Worm (Caenorhabditis elegans) whole organism, L4 larva: ENCODE results near the gene B0546.4.
A peak's percentile ranks its signal among the peaks of the same experiment; 100 is the strongest.

Experiments
- F10B5.3 ChIP-seq: sonication (generic microtip); optimal IDR thresholded peaks from 2 replicates; lab custom pipeline; 2016; ENCODE audit warnings: mild to moderate bottlenecking, missing genetic modification characterization, missing compliant biosample characterization
- F26F4.8 ChIP-seq: fragments of 200-800 bp; sonication (Bioruptor generic); conservative IDR thresholded peaks from 2 replicates; pipeline ENCODE4 v1.3.6; 2022; ENCODE audit warnings: missing genetic modification characterization, missing compliant biosample characterization
- F37D6.2 ChIP-seq: sonication (generic microtip); optimal IDR thresholded peaks from 2 replicates; lab custom pipeline; 2016; ENCODE audit warnings: mild to moderate bottlenecking, missing genetic modification characterization, missing compliant biosample characterization
- F44E2.7 ChIP-seq: fragments of 200-800 bp; sonication (Bioruptor generic); IDR thresholded peaks from 2 replicates; pipeline ENCODE4 v2.1.2; 2022; ENCODE audit warnings: missing genetic modification characterization, missing compliant biosample characterization
- R02D3.7 ChIP-seq: fragments of 150-350 bp; sonication (generic microtip); optimal IDR thresholded peaks from 3 replicates; lab custom pipeline; 2014; ENCODE audit warnings: missing biosample characterization, missing genetic modification characterization
- T20F7.1 ChIP-seq: fragments of 200-800 bp; sonication (Bioruptor generic); optimal IDR thresholded peaks from 2 replicates; lab custom pipeline; 2018; ENCODE audit warnings: mild to moderate bottlenecking, missing genetic modification characterization, missing compliant biosample characterization
- T26A8.4 ChIP-seq: fragments of 200-800 bp; sonication (Bioruptor generic); IDR thresholded peaks from 2 replicates; pipeline ENCODE4 v1.3.6; 2022; ENCODE audit warnings: missing genetic modification characterization, missing compliant biosample characterization
- Y105C5A.15 ChIP-seq: fragments of 200-800 bp; sonication (Bioruptor generic); IDR thresholded peaks from 2 replicates; pipeline ENCODE4 v1.3.6; 2022; ENCODE audit warnings: missing genetic modification characterization, missing compliant biosample characterization
- Y48G9A.11 ChIP-seq: fragments of 200-800 bp; sonication (Bioruptor generic); IDR thresholded peaks from 2 replicates; pipeline ENCODE4 v1.3.6; 2022; ENCODE audit warnings: missing genetic modification reagents, missing genetic modification characterization, missing compliant biosample characterization
- Y5F2A.4 ChIP-seq: fragments of 200-800 bp; sonication (Bioruptor generic); optimal IDR thresholded peaks from 2 replicates; lab custom pipeline; 2018; ENCODE audit warnings: mild to moderate bottlenecking, missing genetic modification characterization, missing compliant biosample characterization
- Y75B8A.6 ChIP-seq: fragments of 200-800 bp; sonication (Bioruptor generic); IDR thresholded peaks from 2 replicates; pipeline ENCODE4 v1.3.6; 2022; ENCODE audit warnings: missing genetic modification reagents, missing genetic modification characterization, missing compliant biosample characterization
- aha-1 ChIP-seq: fragments of 150-350 bp; peaks from one replicate; lab custom pipeline; 2014; ENCODE audit warnings: missing biosample characterization, missing genetic modification characterization
- attf-4 ChIP-seq: sonication (generic microtip); optimal IDR thresholded peaks from 3 replicates; lab custom pipeline; 2017; ENCODE audit warnings: missing biosample characterization, missing genetic modification characterization
- ceh-28 ChIP-seq: fragments of 150-350 bp; optimal IDR thresholded peaks from 2 replicates; lab custom pipeline; 2014; ENCODE audit warnings: missing biosample characterization, missing genetic modification reagents, missing genetic modification characterization
- ceh-82 ChIP-seq: sonication (generic microtip); optimal IDR thresholded peaks from 2 replicates; lab custom pipeline; 2017; ENCODE audit warnings: missing biosample characterization, missing genetic modification characterization
- ctbp-1 ChIP-seq: fragments of 200-800 bp; sonication (Bioruptor generic); IDR thresholded peaks from 2 replicates; pipeline ENCODE4 v1.3.6; 2022; ENCODE audit warnings: missing genetic modification reagents, missing genetic modification characterization, missing compliant biosample characterization
- daf-12 ChIP-seq: fragments of 150-350 bp; optimal IDR thresholded peaks from 2 replicates; lab custom pipeline; 2014; ENCODE audit warnings: missing biosample characterization, missing genetic modification reagents, missing genetic modification characterization
- dmd-8 ChIP-seq: fragments of 200-800 bp; sonication (Bioruptor generic); IDR thresholded peaks from 2 replicates; pipeline ENCODE4 v1.3.6; 2022; ENCODE audit warnings: missing genetic modification characterization, missing compliant biosample characterization
- dmd-9 ChIP-seq: fragments of 200-800 bp; sonication (Bioruptor generic); IDR thresholded peaks from 2 replicates; pipeline ENCODE4 v1.3.6; 2022; ENCODE audit warnings: missing genetic modification reagents, missing genetic modification characterization, missing compliant biosample characterization
- dpl-1 ChIP-seq: fragments of 150-350 bp; optimal IDR thresholded peaks from 2 replicates; lab custom pipeline; 2014; ENCODE audit warnings: missing biosample characterization, missing genetic modification reagents, missing genetic modification characterization
- duxl-1 ChIP-seq: sonication (generic microtip); optimal IDR thresholded peaks from 2 replicates; lab custom pipeline; 2016; ENCODE audit warnings: mild to moderate bottlenecking, missing genetic modification characterization, moderate library complexity, missing compliant biosample characterization; ENCODE audit not compliant: poor library complexity
- egl-43 ChIP-seq: fragments of 200-800 bp; sonication (Bioruptor generic); IDR thresholded peaks from 2 replicates; pipeline ENCODE4 v1.3.6; 2022; ENCODE audit warnings: missing genetic modification reagents, missing genetic modification characterization, missing compliant biosample characterization
- hlh-11 ChIP-seq: fragments of 200-800 bp; sonication (Bioruptor generic); optimal IDR thresholded peaks from 2 replicates; lab custom pipeline; 2018; ENCODE audit warnings: mild to moderate bottlenecking, missing genetic modification characterization, missing compliant biosample characterization
- hlh-30 ChIP-seq: sonication (generic microtip); optimal IDR thresholded peaks from 2 replicates; lab custom pipeline; 2017; ENCODE audit warnings: antibody characterized with exemption, mild to moderate bottlenecking, missing genetic modification characterization, missing compliant biosample characterization; ENCODE audit not compliant: insufficient read depth
- lim-7 ChIP-seq: fragments of 200-800 bp; sonication (Bioruptor generic); IDR thresholded peaks from 2 replicates; pipeline ENCODE4 v1.3.6; 2022; ENCODE audit warnings: missing genetic modification characterization, missing compliant biosample characterization
- lin-13 ChIP-seq: fragments of 150-350 bp; optimal IDR thresholded peaks from 2 replicates; lab custom pipeline; 2014; ENCODE audit warnings: missing biosample characterization, missing genetic modification reagents, missing genetic modification characterization
- lin-15B ChIP-seq: fragments of 150-350 bp; sonication (generic microtip); optimal IDR thresholded peaks from 3 replicates; lab custom pipeline; 2014; ENCODE audit warnings: missing biosample characterization, missing genetic modification characterization
- lin-29 ChIP-seq: fragments of 200-800 bp; sonication (Bioruptor generic); IDR thresholded peaks from 2 replicates; pipeline ENCODE4 v1.3.6; 2022; ENCODE audit warnings: missing genetic modification reagents, missing genetic modification characterization, missing compliant biosample characterization
- lsy-2 ChIP-seq, 2 experiments: fragments of 150-350 bp in 1 of 2; sonication (generic microtip) in 1 of 2; optimal IDR thresholded peaks; 2 replicates each; lab custom pipeline; 2014 to 2017; ENCODE audit warnings: missing biosample characterization in 2 of 2, missing genetic modification characterization in 2 of 2
- mdl-1 ChIP-seq, 2 experiments: fragments of 150-350 bp in 1 of 2; sonication (generic microtip) in 1 of 2; optimal IDR thresholded peaks; 2 replicates each; lab custom pipeline; 2014 to 2017; ENCODE audit warnings: missing biosample characterization in 2 of 2, missing genetic modification characterization in 2 of 2
- mxl-3 ChIP-seq: fragments of 200-800 bp; sonication (Bioruptor generic); optimal IDR thresholded peaks from 2 replicates; lab custom pipeline; 2018; ENCODE audit warnings: mild to moderate bottlenecking, missing genetic modification characterization, missing compliant biosample characterization
- nhr-102 ChIP-seq: sonication (generic microtip); optimal IDR thresholded peaks from 2 replicates; lab custom pipeline; 2016; ENCODE audit warnings: mild to moderate bottlenecking, missing genetic modification characterization, moderate library complexity, missing compliant biosample characterization
- nhr-11 ChIP-seq: fragments of 150-350 bp; optimal IDR thresholded peaks from 2 replicates; lab custom pipeline; 2014; ENCODE audit warnings: missing biosample characterization, missing genetic modification characterization
- nhr-111 ChIP-seq: fragments of 200-800 bp; sonication (Bioruptor generic); optimal IDR thresholded peaks from 2 replicates; lab custom pipeline; 2018; ENCODE audit warnings: mild to moderate bottlenecking, missing genetic modification characterization, missing compliant biosample characterization
- nhr-6 ChIP-seq: fragments of 150-350 bp; optimal IDR thresholded peaks from 2 replicates; lab custom pipeline; 2014; ENCODE audit warnings: missing biosample characterization, missing genetic modification characterization
- pha-4 ChIP-seq, 2 experiments: fragments of 150-350 bp in 1 of 2; fragments of 200-800 bp in 1 of 2; sonication (Bioruptor generic) in 1 of 2; IDR thresholded peaks in 1 of 2; optimal IDR thresholded peaks in 1 of 2; 2 replicates each; pipeline versions ENCODE4 v1.3.6 to Lab custom; 2014 to 2022; ENCODE audit warnings: missing genetic modification characterization in 2 of 2, missing genetic modification reagents in 2 of 2, missing biosample characterization in 1 of 2, missing compliant biosample characterization in 1 of 2
- php-3 ChIP-seq: fragments of 200-800 bp; sonication (Bioruptor generic); IDR thresholded peaks from 2 replicates; pipeline ENCODE4 v1.3.6; 2022; ENCODE audit warnings: missing genetic modification reagents, missing genetic modification characterization, missing compliant biosample characterization
- pqm-1 ChIP-seq: sonication (generic microtip); optimal IDR thresholded peaks from 2 replicates; lab custom pipeline; 2017; ENCODE audit warnings: missing biosample characterization, missing genetic modification characterization
- rbr-2 ChIP-seq: sonication (generic microtip); optimal IDR thresholded peaks from 2 replicates; lab custom pipeline; 2016; ENCODE audit warnings: missing genotype, missing genetic modification characterization, missing compliant biosample characterization
- set-16 ChIP-seq: fragments of 200-800 bp; sonication (Bioruptor generic); IDR thresholded peaks from 2 replicates; pipeline ENCODE4 v1.3.6; 2022; ENCODE audit warnings: missing genetic modification reagents, missing genetic modification characterization, missing compliant biosample characterization
- skn-1 ChIP-seq: fragments of 150-350 bp; optimal IDR thresholded peaks from 2 replicates; lab custom pipeline; 2014; ENCODE audit warnings: missing biosample characterization, missing genetic modification characterization
- snpc-4 ChIP-seq: fragments of 150-350 bp; optimal IDR thresholded peaks from 2 replicates; lab custom pipeline; 2014; ENCODE audit warnings: missing biosample characterization, missing genetic modification characterization
- spr-1 ChIP-seq: sonication (generic microtip); optimal IDR thresholded peaks from 2 replicates; lab custom pipeline; 2016; ENCODE audit warnings: mild to moderate bottlenecking, missing genetic modification characterization, missing compliant biosample characterization
- tra-1 ChIP-seq: fragments of 200-800 bp; sonication (Bioruptor generic); IDR thresholded peaks from 2 replicates; pipeline ENCODE4 v1.3.6; 2022; ENCODE audit warnings: missing genetic modification reagents, missing genetic modification characterization, missing compliant biosample characterization
- unc-39 ChIP-seq: sonication (generic microtip); optimal IDR thresholded peaks from 2 replicates; lab custom pipeline; 2017; ENCODE audit warnings: missing biosample characterization, missing genetic modification characterization
- zag-1 ChIP-seq: fragments of 150-350 bp; optimal IDR thresholded peaks from 2 replicates; lab custom pipeline; 2014; ENCODE audit warnings: missing biosample characterization, missing genetic modification characterization
- zfp-2 ChIP-seq: sonication (generic microtip); optimal IDR thresholded peaks from 2 replicates; lab custom pipeline; 2016; ENCODE audit warnings: mild to moderate bottlenecking, missing genetic modification characterization, missing compliant biosample characterization
- zip-11 ChIP-seq: fragments of 200-800 bp; sonication (Bioruptor generic); IDR thresholded peaks from 2 replicates; pipeline ENCODE4 v1.3.6; 2022; ENCODE audit warnings: missing genetic modification characterization, missing compliant biosample characterization
- zip-2 ChIP-seq: fragments of 150-350 bp; optimal IDR thresholded peaks from 2 replicates; lab custom pipeline; 2014; ENCODE audit warnings: missing biosample characterization, missing genetic modification characterization

The B0546.4 gene

DNA sequence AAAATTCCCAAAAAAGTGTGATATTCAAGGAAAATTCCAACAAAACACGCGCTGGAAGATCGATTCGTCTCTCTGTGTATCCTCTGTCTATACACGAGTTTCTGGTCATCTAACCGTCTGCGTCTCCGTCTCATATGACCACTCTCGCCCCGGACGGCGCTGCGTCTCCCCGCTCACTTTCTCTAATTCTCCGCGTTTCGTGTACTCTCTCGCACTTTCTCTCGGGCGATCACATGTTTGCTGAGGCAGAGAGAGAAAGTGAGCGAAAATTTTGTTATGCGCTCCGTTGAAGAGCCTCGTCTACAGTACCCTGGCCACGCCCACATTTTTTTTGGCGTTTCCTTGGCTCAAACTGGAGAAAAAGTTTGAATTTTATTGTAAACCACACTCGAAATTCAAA lies 646 bp upstream of the B0546.4 start (continued):
- TF ChIP-seq pha-4 (GFP tag; IDR thresholded peaks at IDR 0.05; lab: Robert Waterston, UW) (peak; percentile 84), pha-4 (tag; optimal IDR thresholded peaks at IDR 0.05; lab: Kevin White, UChicago) (no peak), lim-7 (no peak), T26A8.4 (peak; percentile 92), mxl-3 (GFP tag; lab: Kevin White, UChicago) (peak; percentile 93), egl-43 (GFP tag; lab: Robert Waterston, UW) (peak; percentile 74), unc-39 (tag; lab: Kevin White, UChicago) (no peak), F44E2.7 (no peak), zip-2 (tag; lab: Kevin White, UChicago) (peak; percentile 7), F10B5.3 (peak; percentile 49), ctbp-1 (GFP tag; lab: Robert Waterston, UW) (peak; percentile 82), T20F7.1 (GFP tag; lab: Kevin White, UChicago) (peak; percentile 85), lin-13 (peak; percentile 39), dmd-9 (GFP tag; lab: Robert Waterston, UW) (0 out of 2 replicates have a peak, but pooled peaks have one; percentile 50), zfp-2 (tag; lab: Kevin White, UChicago) (no peak), dpl-1 (peak; percentile 73), duxl-1 (tag; lab: Kevin White, UChicago) (peak; percentile 83), spr-1 (tag; lab: Kevin White, UChicago) (peak; percentile 85), tra-1 (GFP tag; lab: Robert Waterston, UW) (0 out of 2 replicates have a peak, but pooled peaks have one; percentile 46)
- TF ChIP-seq, all 104 proteins: peak for 56

DNA sequence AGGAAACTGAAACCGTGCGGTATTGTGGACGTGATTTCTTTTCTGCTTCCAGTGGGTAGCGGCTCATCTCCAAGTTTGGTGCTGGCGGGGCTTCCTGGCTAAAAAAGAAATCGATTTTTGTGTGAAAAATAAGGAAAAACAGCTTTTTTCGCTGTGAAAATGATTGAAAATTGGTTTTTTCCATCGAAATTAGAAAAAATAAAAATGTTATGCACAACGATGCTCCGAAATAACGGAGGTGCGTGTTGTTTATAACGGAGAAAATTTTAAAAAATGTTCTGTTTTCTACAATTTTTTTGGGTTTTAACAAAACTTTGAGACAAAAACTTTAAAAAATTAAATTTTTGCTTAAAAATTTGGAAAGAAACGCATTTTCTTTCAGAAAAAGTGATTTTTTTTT lies 744 bp downstream of the B0546.4 start:
- TF ChIP-seq daf-12 (tag; lab: Kevin White, UChicago) (no peak), zip-2 (tag; lab: Kevin White, UChicago) (no peak), attf-4 (no peak), rbr-2 (no peak), php-3 (no peak), Y48G9A.11 (peak; percentile 54; the same call in 1 of the 2 replicates), zag-1 (no peak), zip-11 (GFP tag; lab: Robert Waterston, UW) (no peak), spr-1 (tag; lab: Kevin White, UChicago) (no peak), nhr-102 (tag; lab: Kevin White, UChicago) (no peak), aha-1 (tag; lab: Kevin White, UChicago) (peak; percentile 59), T20F7.1 (GFP tag; lab: Kevin White, UChicago) (peak; percentile 63), F37D6.2 (tag; lab: Kevin White, UChicago) (no peak), lsy-2 (tag; optimal IDR thresholded peaks at IDR 0.05; lab: Kevin White, UChicago) (peak in 1 of 2 experiments; percentile 5)
- TF ChIP-seq, all 104 proteins: peak for 4

DNA sequence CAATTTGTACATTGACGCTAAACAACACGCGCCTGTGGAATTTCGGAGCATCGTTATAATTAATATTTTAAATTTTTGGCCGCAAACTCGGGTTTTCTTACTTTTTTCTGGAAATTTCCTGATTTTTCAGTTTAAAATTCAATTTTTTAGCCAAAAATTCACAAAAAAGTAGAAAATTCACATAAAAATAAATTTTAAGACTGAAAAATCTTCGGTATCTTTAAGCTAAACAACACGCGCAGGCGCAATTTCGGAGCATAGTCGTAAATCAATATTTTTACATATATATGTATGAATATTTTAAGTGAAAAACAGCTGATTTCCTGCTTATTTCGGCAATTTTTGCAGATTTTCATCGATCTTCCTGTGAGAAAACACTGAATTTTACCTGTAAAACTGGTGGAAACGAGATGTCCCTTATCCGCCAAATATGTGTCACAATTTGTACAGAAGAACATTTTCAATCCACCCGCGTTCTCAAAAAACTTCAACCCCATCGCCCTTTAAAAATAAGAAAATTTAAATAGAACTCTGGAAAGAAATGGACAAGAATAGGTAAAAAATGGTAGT lies 1.5 kb downstream of the B0546.4 start, which contains the start of gene B0546.3:
B0546.3 (minus strand) TSS at position 504 of the 570 bp plus-strand sequence.
- TF ChIP-seq pqm-1 (tag; lab: Kevin White, UChicago), result no peak
- TF ChIP-seq nhr-6, result no peak
- no peak for TF ChIP-seq mdl-1 (tag; optimal IDR thresholded peaks at IDR 0.05; lab: Kevin White, UChicago)
- TF ChIP-seq R02D3.7 (tag; lab: Kevin White, UChicago), result no peak
- no peak for TF ChIP-seq aha-1 (tag; lab: Kevin White, UChicago)
- no peak for TF ChIP-seq snpc-4 (tag; lab: Kevin White, UChicago)
- TF ChIP-seq ceh-82, result no peak
- no peak for TF ChIP-seq set-16 (GFP tag; lab: Robert Waterston, UW)
- TF ChIP-seq hlh-11 (tag; lab: Kevin White, UChicago), result no peak
- no peak for TF ChIP-seq nhr-11 (tag; lab: Kevin White, UChicago)
- TF ChIP-seq Y75B8A.6 (GFP tag; lab: Robert Waterston, UW), result no peak
- no peak for TF ChIP-seq F26F4.8
- no peak for TF ChIP-seq nhr-111 (GFP tag; lab: Kevin White, UChicago)
- no peak for TF ChIP-seq daf-12 (tag; lab: Kevin White, UChicago)
- TF ChIP-seq skn-1 (tag; lab: Kevin White, UChicago), result no peak
- TF ChIP-seq Y5F2A.4 (GFP tag; lab: Kevin White, UChicago), result no peak
- no peak for TF ChIP-seq lin-15B (tag; lab: Kevin White, UChicago)
- no peak for TF ChIP-seq ceh-28 (tag; lab: Kevin White, UChicago)
- TF ChIP-seq lin-29 (GFP tag; lab: Robert Waterston, UW), result no peak
- no peak for TF ChIP-seq hlh-30
- no peak for TF ChIP-seq dmd-8 (GFP tag; lab: Robert Waterston, UW)
- no peak for TF ChIP-seq Y105C5A.15 (GFP tag; lab: Robert Waterston, UW)
- no peak for TF ChIP-seq rbr-2
